Worm (Caenorhabditis elegans) whole organism, young adult: ENCODE data around the gene ZK105.11.

Experiments
- B0019.2 ChIP-seq: fragments of 200-800 bp; sonication (Bioruptor generic); conservative IDR thresholded peaks from 2 replicates; pipeline ENCODE4 v1.3.6; 2022; ENCODE audit warnings: missing genetic modification reagents, missing genetic modification characterization, missing compliant biosample characterization
- B0035.1 ChIP-seq: sonication (generic microtip); optimal IDR thresholded peaks from 2 replicates; lab custom pipeline; 2016; ENCODE audit warnings: missing genetic modification characterization, mild to moderate bottlenecking, missing compliant biosample characterization, missing genotype, missing genetic modification reagents
- C17E4.6 ChIP-seq: fragments of 200-800 bp; sonication (Bioruptor generic); IDR thresholded peaks from 2 replicates; pipeline ENCODE4 v1.3.6; 2022; ENCODE audit warnings: missing genetic modification reagents, missing genetic modification characterization, missing compliant biosample characterization
- F37B4.10 ChIP-seq: fragments of 200-800 bp; sonication (Bioruptor generic); IDR thresholded peaks from 2 replicates; pipeline ENCODE4 v1.3.6; 2022; ENCODE audit warnings: missing genetic modification characterization, missing compliant biosample characterization
- F39B2.1 ChIP-seq: fragments of 200-800 bp; sonication (Bioruptor generic); IDR thresholded peaks from 2 replicates; pipeline ENCODE4 v1.3.6; 2022; ENCODE audit warnings: missing genetic modification reagents, missing genetic modification characterization, missing compliant biosample characterization
- F49E8.2 ChIP-seq: sonication (generic microtip); optimal IDR thresholded peaks from 3 replicates; lab custom pipeline; 2017; ENCODE audit warnings: missing genetic modification characterization, mild to moderate bottlenecking, missing compliant biosample characterization, antibody characterized with exemption, moderate library complexity; ENCODE audit not compliant: insufficient read depth
- K11D2.4 ChIP-seq: fragments of 200-800 bp; sonication (Bioruptor generic); IDR thresholded peaks from 2 replicates; pipeline ENCODE4 v1.3.6; 2022; ENCODE audit warnings: missing genetic modification reagents, missing genetic modification characterization, missing compliant biosample characterization
- Y53F4B.3 ChIP-seq: fragments of 200-800 bp; sonication (Bioruptor generic); IDR thresholded peaks from 2 replicates; pipeline ENCODE4 v1.3.6; 2022; ENCODE audit warnings: missing genetic modification reagents, missing genetic modification characterization, missing compliant biosample characterization
- Y53G8AR.9 ChIP-seq: fragments of 200-800 bp; sonication (Bioruptor generic); conservative IDR thresholded peaks from 2 replicates; pipeline ENCODE4 v1.3.6; 2022; ENCODE audit warnings: missing genetic modification reagents, missing genetic modification characterization, missing compliant biosample characterization
- attf-3 ChIP-seq: fragments of 200-800 bp; sonication (Bioruptor generic); conservative IDR thresholded peaks from 2 replicates; pipeline ENCODE4 v1.3.6; 2022; ENCODE audit warnings: missing genetic modification reagents, missing genetic modification characterization, missing compliant biosample characterization
- attf-6 ChIP-seq: fragments of 200-800 bp; sonication (Bioruptor generic); IDR thresholded peaks from 2 replicates; pipeline ENCODE4 v1.3.6; 2022; ENCODE audit warnings: missing genetic modification reagents, missing genetic modification characterization, missing compliant biosample characterization
- ccch-3 ChIP-seq: fragments of 200-800 bp; sonication (Bioruptor generic); optimal IDR thresholded peaks from 2 replicates; lab custom pipeline; 2018; ENCODE audit warnings: mild to moderate bottlenecking, missing genetic modification characterization, missing compliant biosample characterization
- cebp-2 ChIP-seq: fragments of 200-800 bp; sonication (Bioruptor generic); IDR thresholded peaks from 2 replicates; pipeline ENCODE4 v1.3.6; 2022; ENCODE audit warnings: missing genetic modification characterization, missing compliant biosample characterization
- ceh-40 ChIP-seq: fragments of 200-800 bp; sonication (Bioruptor generic); IDR thresholded peaks from 2 replicates; pipeline ENCODE4 v1.3.6; 2022; ENCODE audit warnings: missing genetic modification characterization, missing compliant biosample characterization
- ceh-58 ChIP-seq: fragments of 200-800 bp; sonication (Bioruptor generic); IDR thresholded peaks from 2 replicates; pipeline ENCODE4 v1.3.6; 2022; ENCODE audit warnings: missing genetic modification characterization, missing compliant biosample characterization
- die-1 ChIP-seq: sonication (generic microtip); optimal IDR thresholded peaks from 2 replicates; lab custom pipeline; 2016; ENCODE audit warnings: missing genotype, mild to moderate bottlenecking, missing genetic modification characterization, missing compliant biosample characterization
- dpl-1 ChIP-seq: fragments of 150-350 bp; optimal IDR thresholded peaks from 2 replicates; lab custom pipeline; 2014; ENCODE audit warnings: missing biosample characterization, missing genetic modification reagents, missing genetic modification characterization
- ets-4 ChIP-seq: fragments of 200-800 bp; sonication (Bioruptor generic); optimal IDR thresholded peaks from 2 replicates; lab custom pipeline; 2018; ENCODE audit warnings: mild to moderate bottlenecking, missing genetic modification characterization, missing compliant biosample characterization
- gei-17 ChIP-seq: fragments of 200-800 bp; sonication (Bioruptor generic); optimal IDR thresholded peaks from 2 replicates; lab custom pipeline; 2018; ENCODE audit warnings: mild to moderate bottlenecking, missing genetic modification characterization, missing compliant biosample characterization
- let-526 ChIP-seq: fragments of 200-800 bp; sonication (Bioruptor generic); IDR thresholded peaks from 2 replicates; pipeline ENCODE4 v1.3.6; 2022; ENCODE audit warnings: missing genetic modification reagents, missing genetic modification characterization, missing compliant biosample characterization
- lin-40 ChIP-seq: sonication (generic microtip); optimal IDR thresholded peaks from 2 replicates; lab custom pipeline; 2016; ENCODE audit warnings: missing genetic modification characterization, mild to moderate bottlenecking, missing compliant biosample characterization, missing genotype, missing genetic modification reagents
- lin-54 ChIP-seq: fragments of 200-800 bp; sonication (Bioruptor generic); optimal IDR thresholded peaks from 2 replicates; lab custom pipeline; 2018; ENCODE audit warnings: mild to moderate bottlenecking, missing genetic modification characterization, missing compliant biosample characterization
- madf-8 ChIP-seq: fragments of 200-800 bp; sonication (Bioruptor generic); conservative IDR thresholded peaks from 2 replicates; pipeline ENCODE4 v1.3.6; 2022; ENCODE audit warnings: missing genetic modification reagents, missing genetic modification characterization, missing compliant biosample characterization
- nfya-2 ChIP-seq: fragments of 200-800 bp; sonication (Bioruptor generic); IDR thresholded peaks from 2 replicates; pipeline ENCODE4 v1.3.6; 2022; ENCODE audit warnings: missing genetic modification reagents, missing genetic modification characterization, missing compliant biosample characterization
- nhr-27 ChIP-seq: fragments of 200-800 bp; sonication (Bioruptor generic); optimal IDR thresholded peaks from 2 replicates; lab custom pipeline; 2018; ENCODE audit warnings: mild to moderate bottlenecking, missing genetic modification characterization, moderate library complexity, missing compliant biosample characterization
- nhr-80 ChIP-seq: sonication (generic microtip); optimal IDR thresholded peaks from 2 replicates; lab custom pipeline; 2016; ENCODE audit warnings: missing genetic modification characterization, missing compliant biosample characterization
- pha-4 ChIP-seq: fragments of 150-350 bp; sonication (generic microtip); optimal IDR thresholded peaks from 2 replicates; lab custom pipeline; 2014; ENCODE audit warnings: missing biosample characterization, missing genetic modification reagents, missing genetic modification characterization
- sea-2 ChIP-seq: fragments of 200-800 bp; sonication (Bioruptor generic); IDR thresholded peaks from 2 replicates; pipeline ENCODE4 v1.3.6; 2022; ENCODE audit warnings: missing genetic modification characterization, missing compliant biosample characterization
- snpc-3.4 ChIP-seq: sonication (generic microtip); optimal IDR thresholded peaks from 2 replicates; lab custom pipeline; 2017; ENCODE audit warnings: missing genetic modification characterization, mild to moderate bottlenecking, missing compliant biosample characterization, antibody characterized with exemption, moderate library complexity, missing genotype, missing genetic modification reagents
- somi-1 ChIP-seq: fragments of 200-800 bp; sonication (Bioruptor generic); optimal IDR thresholded peaks from 2 replicates; lab custom pipeline; 2018; ENCODE audit warnings: mild to moderate bottlenecking, missing genetic modification characterization, missing compliant biosample characterization
- tbx-9 ChIP-seq: sonication (generic microtip); optimal IDR thresholded peaks from 2 replicates; lab custom pipeline; 2016; ENCODE audit warnings: borderline replicate concordance, missing genetic modification characterization, inconsistent platforms, missing compliant biosample characterization
- unc-130 ChIP-seq: sonication (generic microtip); optimal IDR thresholded peaks from 2 replicates; lab custom pipeline; 2016; ENCODE audit warnings: missing genetic modification reagents, missing genetic modification characterization, missing compliant biosample characterization
- unc-62 ChIP-seq: fragments of 150-350 bp; optimal IDR thresholded peaks from 2 replicates; lab custom pipeline; 2014; ENCODE audit warnings: missing biosample characterization, missing genetic modification reagents, missing genetic modification characterization
- ztf-26 ChIP-seq: sonication (generic microtip); optimal IDR thresholded peaks from 2 replicates; lab custom pipeline; 2017; ENCODE audit warnings: missing genetic modification characterization, missing compliant biosample characterization
- ztf-6 ChIP-seq: fragments of 200-800 bp; sonication (Bioruptor generic); IDR thresholded peaks from 2 replicates; pipeline ENCODE4 v1.3.6; 2022; ENCODE audit warnings: missing genetic modification reagents, missing genetic modification characterization, missing compliant biosample characterization

Gene ZK105.11

DNA sequence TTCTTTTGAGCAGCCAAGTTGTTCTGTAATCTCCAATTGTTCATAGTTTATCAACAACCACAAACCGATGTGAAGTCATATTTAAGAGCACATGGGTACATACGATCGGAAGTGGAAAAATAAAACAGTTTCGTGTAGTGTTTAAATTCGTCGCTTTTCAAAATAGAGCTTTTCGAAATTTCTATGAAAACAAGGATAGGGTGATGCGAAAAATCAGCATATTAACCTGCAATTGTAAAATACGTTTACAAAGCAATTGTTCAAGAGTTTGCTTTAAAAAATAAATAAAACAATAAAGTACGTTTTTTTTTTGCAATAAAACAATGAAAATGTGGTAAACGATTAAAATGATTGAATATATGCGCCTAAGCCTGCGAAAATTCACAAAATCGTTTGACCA, 13.5 kb upstream of the ZK105.11 start, which contains the start of gene ZK105.14:
Gene ZK105.14, minus strand, starts transcription at position 101 of the 400 bp plus-strand sequence.
- TF ChIP-seq K11D2.4 (GFP tag; lab: Robert Waterston, UW): no peak
- no peak for TF ChIP-seq ccch-3 (GFP tag; lab: Kevin White, UChicago)
- no peak for TF ChIP-seq sea-2 (GFP tag; lab: Robert Waterston, UW)
- no peak for TF ChIP-seq Y53G8AR.9 (GFP tag; lab: Robert Waterston, UW)
- TF ChIP-seq F49E8.2: no peak
- TF ChIP-seq gei-17 (GFP tag; lab: Kevin White, UChicago): no peak

DNA sequence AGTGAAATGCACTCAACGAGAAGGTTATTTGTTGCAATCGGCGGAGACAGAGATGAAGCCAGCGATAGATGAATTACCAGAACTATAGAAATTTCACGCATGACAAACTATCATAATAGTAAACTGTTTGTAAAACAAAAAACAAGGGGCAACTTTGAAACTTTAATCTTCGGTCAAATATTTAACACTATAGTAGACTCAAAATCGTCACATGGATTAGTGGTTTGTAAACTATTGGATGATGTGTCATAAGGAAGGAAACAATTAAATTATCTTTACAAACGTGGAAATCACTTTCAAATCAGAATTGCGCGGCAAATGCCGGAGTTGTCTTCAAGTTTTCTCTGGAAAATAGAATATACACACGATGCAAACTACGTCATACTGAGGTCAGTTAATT, 9.2 kb upstream of the ZK105.11 start, which contains the start of gene ZK105.5:
Gene ZK105.5, minus strand, starts transcription at position 101 of the 400 bp plus-strand sequence.
- TF ChIP-seq unc-130 (GFP tag; lab: Kevin White, UChicago) (no peak), nhr-27 (tag; lab: Kevin White, UChicago) (no peak), ztf-6 (GFP tag; lab: Robert Waterston, UW) (no peak), F39B2.1 (GFP tag; lab: Robert Waterston, UW) (no peak), ztf-26 (tag; lab: Kevin White, UChicago) (no peak), snpc-3.4 (tag; lab: Kevin White, UChicago) (no peak), ceh-40 (GFP tag; lab: Robert Waterston, UW) (no peak), somi-1 (GFP tag; lab: Kevin White, UChicago) (no peak), attf-3 (GFP tag; lab: Robert Waterston, UW) (no peak), F37B4.10 (GFP tag; lab: Robert Waterston, UW) (no peak), nhr-80 (tag; lab: Kevin White, UChicago) (no peak), ets-4 (GFP tag; lab: Kevin White, UChicago) (no peak), die-1 (tag; lab: Kevin White, UChicago) (no peak)

DNA sequence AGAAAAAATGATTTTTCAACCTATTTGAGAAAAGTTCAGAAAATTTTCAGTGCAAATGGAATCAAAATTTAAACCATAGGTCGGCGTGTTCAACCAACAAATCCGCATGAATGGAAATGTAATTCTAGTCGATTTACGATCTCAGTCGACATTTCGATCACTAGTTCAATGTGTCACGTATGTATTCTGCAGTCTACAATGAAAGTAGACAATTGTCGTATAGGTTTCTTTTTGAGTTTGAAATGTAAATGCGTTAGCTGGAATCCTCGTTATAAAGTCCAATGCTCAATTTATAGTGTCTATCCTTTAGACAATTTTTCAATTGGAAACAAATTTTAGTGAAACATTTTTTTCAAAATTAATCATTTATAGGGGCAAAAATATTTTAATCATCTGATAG, 7.6 kb upstream of the ZK105.11 start, which contains the start of gene ZK105.12:
Gene ZK105.12, minus strand, starts transcription at position 101 of the 400 bp plus-strand sequence.
- TF ChIP-seq nfya-2 (no peak), unc-62 (no peak), B0019.2 (GFP tag; lab: Robert Waterston, UW) (no peak), pha-4 (tag; lab: Kevin White, UChicago) (no peak), cebp-2 (GFP tag; lab: Robert Waterston, UW) (no peak), madf-8 (GFP tag; lab: Robert Waterston, UW) (no peak)

DNA sequence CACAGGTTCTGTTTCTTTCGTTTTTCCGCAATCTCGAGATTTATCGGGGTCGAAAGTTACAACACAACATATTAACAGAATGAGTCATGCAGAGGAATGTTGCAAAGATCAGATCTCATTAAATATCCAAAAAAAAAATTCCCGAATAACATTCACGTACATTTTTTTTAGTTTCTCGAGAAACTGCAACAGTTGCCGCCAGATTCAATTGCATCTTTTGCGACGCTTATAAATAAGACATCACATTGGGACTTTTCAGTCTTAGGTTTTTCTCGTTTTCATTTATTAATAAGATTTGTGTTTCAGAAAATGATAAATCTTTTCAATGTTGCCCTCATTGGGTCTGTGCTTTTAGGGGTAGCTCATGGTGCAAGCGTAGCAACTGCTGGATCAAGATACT, 5.3 kb upstream of the ZK105.11 start, which contains the start of gene ZK105.1:
Gene ZK105.1, plus strand, starts transcription at position 301 of the 400 bp plus-strand sequence.
- TF ChIP-seq B0035.1 (tag; lab: Kevin White, UChicago) (no peak), sea-2 (GFP tag; lab: Robert Waterston, UW) (no peak), dpl-1 (no peak), pha-4 (tag; lab: Kevin White, UChicago) (no peak), Y53F4B.3 (GFP tag; lab: Robert Waterston, UW) (no peak), lin-54 (GFP tag; lab: Kevin White, UChicago) (no peak), tbx-9 (tag; lab: Kevin White, UChicago) (no peak), lin-40 (tag; lab: Kevin White, UChicago) (no peak), attf-6 (no peak), C17E4.6 (GFP tag; lab: Robert Waterston, UW) (no peak), let-526 (GFP tag; lab: Robert Waterston, UW) (no peak), ceh-58 (no peak)
